Worm (Caenorhabditis elegans): ENCODE data around the gene ddx-46.

ddx-46 gene

DNA sequence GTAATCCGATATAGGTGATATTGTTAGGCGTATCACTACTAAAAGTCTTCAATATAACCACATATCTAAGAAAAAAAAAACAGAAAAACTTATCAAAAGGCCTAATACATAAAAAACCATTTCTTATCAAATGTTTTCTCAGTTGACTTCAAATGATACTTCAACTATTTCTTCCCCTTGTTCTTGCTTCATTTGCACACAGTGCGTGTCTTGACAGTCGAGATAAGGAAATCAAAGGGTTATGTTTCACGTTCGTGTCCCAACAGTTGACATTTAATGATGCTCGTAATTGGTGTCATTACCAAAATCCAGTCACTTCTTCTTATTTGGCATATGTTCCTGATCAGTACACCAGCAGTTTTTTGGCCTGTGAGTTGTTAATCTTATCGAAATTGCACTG, 42.7 kb downstream of the ddx-46 start, which contains the start of gene clec-170:
Gene clec-170, plus strand, starts transcription at position 143 of the 400 bp plus-strand sequence.
- TF ChIP-seq nhr-11 (tag; optimal IDR thresholded peaks at IDR 0.05) (no peak), fos-1 (tag; optimal IDR thresholded peaks at IDR 0.05) (peak; percentile 75), sem-4 (tag; optimal IDR thresholded peaks at IDR 0.05) (no peak), mdl-1 (tag; optimal IDR thresholded peaks at IDR 0.05) (no peak), nhr-129 (tag; optimal IDR thresholded peaks at IDR 0.05) (no peak), lin-13 (GFP tag; optimal IDR thresholded peaks at IDR 0.05) (no peak), peb-1 (tag; optimal IDR thresholded peaks at IDR 0.05) (no peak), aly-2 (tag; optimal IDR thresholded peaks at IDR 0.05) (no peak)

DNA sequence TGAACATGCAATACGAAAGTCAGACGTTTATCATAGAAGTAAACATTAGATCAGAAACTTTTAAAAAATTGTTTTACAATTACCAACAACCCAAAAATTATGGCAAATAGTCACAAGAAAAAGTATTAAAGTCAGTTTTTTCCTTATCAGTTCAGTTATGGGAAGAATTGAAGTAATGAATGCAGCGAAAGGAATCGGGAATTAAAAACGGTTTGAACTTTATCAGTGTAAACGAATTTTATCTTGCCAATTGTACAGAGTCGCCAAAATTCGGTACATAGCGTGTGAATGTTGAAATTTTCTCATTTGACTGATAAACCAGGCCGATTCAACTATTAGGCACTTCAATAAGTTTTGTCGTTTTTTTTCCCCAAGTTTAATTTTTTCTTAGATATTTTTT, 43.3 kb downstream of the ddx-46 start:
- TF ChIP-seq elt-3 (tag; optimal IDR thresholded peaks at IDR 0.05): no peak
- TF ChIP-seq crh-2 (tag; optimal IDR thresholded peaks at IDR 0.05): peak; percentile 26
- no peak for TF ChIP-seq dmd-4 (tag; optimal IDR thresholded peaks at IDR 0.05)
- TF ChIP-seq mdl-1 (tag; optimal IDR thresholded peaks at IDR 0.05): no peak
- peak; percentile 35 for TF ChIP-seq gmeb-1 (tag; optimal IDR thresholded peaks at IDR 0.05)
- TF ChIP-seq skn-1 (tag; optimal IDR thresholded peaks at IDR 0.05): no peak
- TF ChIP-seq sma-9 (GFP tag; optimal IDR thresholded peaks at IDR 0.05): peak; percentile 27
- TF ChIP-seq sma-9 (tag; optimal IDR thresholded peaks at IDR 0.05): no peak
- TF ChIP-seq fos-1 (tag; optimal IDR thresholded peaks at IDR 0.05): peak; percentile 98
- no peak for TF ChIP-seq ztf-11 (tag; optimal IDR thresholded peaks at IDR 0.05)
- TF ChIP-seq R02D3.7 (tag; optimal IDR thresholded peaks at IDR 0.05): no peak

ce11 chrIV:1264928-1265327, 44.5 kb downstream of the ddx-46 start, which contains the start of gene F38A1.13:
TSS of gene F38A1.13 (plus strand) at chrIV:1265228.
- TF ChIP-seq ztf-1 (GFP tag; conservative IDR thresholded peaks at IDR 0.05): no peak

ce11 chrIV:1261930-1262329, 47.5 kb downstream of the ddx-46 start:
- TF ChIP-seq dmd-4 (tag; optimal IDR thresholded peaks at IDR 0.05) (no peak), zag-1 (tag; optimal IDR thresholded peaks at IDR 0.05) (no peak), nhr-12 (tag; optimal IDR thresholded peaks at IDR 0.05) (no peak), gmeb-1 (tag; optimal IDR thresholded peaks at IDR 0.05) (no peak), ztf-11 (tag; optimal IDR thresholded peaks at IDR 0.05) (no peak), sem-4 (tag; optimal IDR thresholded peaks at IDR 0.05) (no peak), sma-9 (GFP tag; optimal IDR thresholded peaks at IDR 0.05) (no peak), sma-9 (tag; optimal IDR thresholded peaks at IDR 0.05) (no peak), nhr-10 (tag; optimal IDR thresholded peaks at IDR 0.05) (no peak), elt-1 (tag; optimal IDR thresholded peaks at IDR 0.05) (no peak), egl-27 (tag; optimal IDR thresholded peaks at IDR 0.05) (no peak), peb-1 (tag; optimal IDR thresholded peaks at IDR 0.05) (no peak), nhr-237 (tag; optimal IDR thresholded peaks at IDR 0.05) (no peak), lin-13 (GFP tag; optimal IDR thresholded peaks at IDR 0.05) (no peak)

DNA sequence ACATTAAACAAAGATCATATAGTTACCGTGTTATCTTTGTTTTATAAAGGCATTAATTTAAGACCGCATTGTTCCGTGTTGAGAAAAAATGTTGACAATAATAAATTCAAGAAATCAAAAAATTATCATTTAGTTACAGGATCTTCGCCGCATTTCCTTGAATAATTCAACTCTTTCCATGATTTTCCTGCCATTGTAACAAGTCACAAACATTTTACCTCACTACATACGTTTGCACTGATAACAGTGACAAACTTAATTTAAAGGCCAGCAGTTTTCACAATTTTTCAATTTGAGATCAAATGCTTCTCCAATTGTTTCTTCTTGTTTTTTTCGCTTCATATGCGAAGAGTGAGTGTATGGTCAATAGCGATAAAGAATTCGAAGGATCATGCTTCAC, 48.4 kb downstream of the ddx-46 start, which contains the start of gene clec-169:
Gene clec-169, plus strand, starts transcription at position 301 of the 400 bp plus-strand sequence.
- TF ChIP-seq gmeb-1 (tag; optimal IDR thresholded peaks at IDR 0.05): no peak
- no peak for TF ChIP-seq sma-9 (GFP tag; optimal IDR thresholded peaks at IDR 0.05)
- no peak for TF ChIP-seq sma-9 (tag; optimal IDR thresholded peaks at IDR 0.05)
- TF ChIP-seq lin-39 (tag; optimal IDR thresholded peaks at IDR 0.05): no peak
- no peak for TF ChIP-seq zag-1 (tag; optimal IDR thresholded peaks at IDR 0.05)
- TF ChIP-seq C34F6.9 (tag; optimal IDR thresholded peaks at IDR 0.05): no peak
- no peak for TF ChIP-seq unc-62 (GFP tag; optimal IDR thresholded peaks at IDR 0.05)
- TF ChIP-seq Y55F3AM.14 (GFP tag; optimal IDR thresholded peaks at IDR 0.05): no peak
- no peak for TF ChIP-seq dmd-4 (tag; optimal IDR thresholded peaks at IDR 0.05)
- no peak for TF ChIP-seq elt-1 (tag; optimal IDR thresholded peaks at IDR 0.05)
- no peak for TF ChIP-seq lsy-2 (tag; optimal IDR thresholded peaks at IDR 0.05)
- TF ChIP-seq snpc-4 (tag; optimal IDR thresholded peaks at IDR 0.05): no peak
- TF ChIP-seq R02D3.7 (tag; optimal IDR thresholded peaks at IDR 0.05): no peak
- TF ChIP-seq aly-2 (tag; optimal IDR thresholded peaks at IDR 0.05): no peak

DNA sequence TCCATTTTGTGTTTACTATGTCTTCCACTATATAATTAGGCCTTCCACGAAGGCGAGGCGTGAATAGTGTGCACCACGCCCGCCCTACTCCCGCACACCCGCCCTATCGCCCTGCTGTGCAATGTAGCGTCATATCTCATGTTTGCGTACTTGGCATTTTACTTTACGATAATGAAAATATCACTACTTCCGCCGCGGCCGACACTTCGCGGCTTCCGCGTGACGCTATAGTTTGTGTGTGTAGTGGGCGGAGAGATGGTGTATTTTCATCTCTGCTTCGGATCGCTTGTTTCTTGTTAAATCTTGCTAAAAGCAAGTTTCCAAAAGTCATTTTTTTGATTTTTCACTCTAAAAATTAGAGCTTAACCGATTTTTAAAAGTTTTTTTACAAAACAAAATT, 49.0 kb downstream of the ddx-46 start:
- TF ChIP-seq nhr-12 (tag; optimal IDR thresholded peaks at IDR 0.05): no peak
- TF ChIP-seq aly-2 (tag; optimal IDR thresholded peaks at IDR 0.05): no peak
- no peak for TF ChIP-seq ama-1 (optimal IDR thresholded peaks at IDR 0.05)
- no peak for TF ChIP-seq ZK546.5 (tag; optimal IDR thresholded peaks at IDR 0.05)
- TF ChIP-seq nhr-129 (tag; optimal IDR thresholded peaks at IDR 0.05): no peak
- TF ChIP-seq snpc-4 (tag; optimal IDR thresholded peaks at IDR 0.05): peak; percentile 42
- TF ChIP-seq ztf-11 (tag; optimal IDR thresholded peaks at IDR 0.05): no peak

All from whole organism, L2 larva.